Worm (Caenorhabditis elegans) whole organism, L2 larva: ENCODE measurements around the gene copb-2.

ENCODE experiments used
- C34F6.9 ChIP-seq: fragments of 150-350 bp; optimal IDR thresholded peaks from 2 replicates; lab custom pipeline; 2014; ENCODE audit warnings: missing biosample characterization, missing genetic modification characterization
- F13H6.1 ChIP-seq: sonication (generic microtip); optimal IDR thresholded peaks from 2 replicates; lab custom pipeline; 2016; ENCODE audit warnings: missing genetic modification characterization, missing compliant biosample characterization
- Y55F3AM.14 ChIP-seq: fragments of 200-800 bp; sonication (Bioruptor generic); optimal IDR thresholded peaks from 2 replicates; lab custom pipeline; 2018; ENCODE audit warnings: mild to moderate bottlenecking, missing genetic modification characterization, missing compliant biosample characterization
- alr-1 ChIP-seq: fragments of 150-350 bp; optimal IDR thresholded peaks from 2 replicates; lab custom pipeline; 2014; ENCODE audit warnings: missing biosample characterization, missing genetic modification characterization
- aly-2 ChIP-seq: fragments of 150-350 bp; optimal IDR thresholded peaks from 2 replicates; lab custom pipeline; 2014; ENCODE audit warnings: missing biosample characterization, missing genetic modification characterization
- blmp-1 ChIP-seq: sonication (generic microtip); optimal IDR thresholded peaks from 2 replicates; lab custom pipeline; 2017; ENCODE audit warnings: missing genetic modification characterization, mild to moderate bottlenecking, missing compliant biosample characterization, antibody characterized with exemption, moderate library complexity; ENCODE audit not compliant: insufficient read depth
- ceh-82 ChIP-seq: fragments of 150-350 bp; optimal IDR thresholded peaks from 2 replicates; lab custom pipeline; 2014; ENCODE audit warnings: missing biosample characterization, missing genetic modification characterization
- dmd-4 ChIP-seq: sonication (generic microtip); optimal IDR thresholded peaks from 2 replicates; lab custom pipeline; 2017; ENCODE audit warnings: missing biosample characterization, missing genetic modification characterization
- elt-1 ChIP-seq: fragments of 150-350 bp; optimal IDR thresholded peaks from 2 replicates; lab custom pipeline; 2014; ENCODE audit warnings: missing biosample characterization, missing genetic modification characterization
- elt-3 ChIP-seq: sonication (generic microtip); optimal IDR thresholded peaks from 2 replicates; lab custom pipeline; 2017; ENCODE audit warnings: missing biosample characterization, missing genetic modification characterization
- gmeb-1 ChIP-seq: fragments of 150-350 bp; optimal IDR thresholded peaks from 2 replicates; lab custom pipeline; 2014; ENCODE audit warnings: missing biosample characterization, missing genetic modification characterization
- lin-13 ChIP-seq: fragments of 150-350 bp; optimal IDR thresholded peaks from 2 replicates; lab custom pipeline; 2014; ENCODE audit warnings: missing biosample characterization, missing genetic modification reagents, missing genetic modification characterization
- lin-39 ChIP-seq: fragments of 150-350 bp; optimal IDR thresholded peaks from 2 replicates; lab custom pipeline; 2014; ENCODE audit warnings: missing biosample characterization, missing genetic modification reagents, missing genetic modification characterization
- mab-5 ChIP-seq: fragments of 150-350 bp; optimal IDR thresholded peaks from 2 replicates; lab custom pipeline; 2014; ENCODE audit warnings: missing biosample characterization, missing genetic modification characterization
- mbf-1 ChIP-seq: sonication (generic microtip); optimal IDR thresholded peaks from 2 replicates; lab custom pipeline; 2017; ENCODE audit warnings: missing biosample characterization, missing genetic modification characterization
- nhr-10 ChIP-seq: sonication (generic microtip); optimal IDR thresholded peaks from 2 replicates; lab custom pipeline; 2017; ENCODE audit warnings: missing biosample characterization, missing genetic modification characterization
- nhr-12 ChIP-seq: fragments of 150-350 bp; optimal IDR thresholded peaks from 2 replicates; lab custom pipeline; 2014; ENCODE audit warnings: missing biosample characterization, missing genetic modification characterization
- nhr-129 ChIP-seq: fragments of 150-350 bp; optimal IDR thresholded peaks from 2 replicates; lab custom pipeline; 2014; ENCODE audit warnings: missing biosample characterization, missing genetic modification characterization
- nhr-21 ChIP-seq: fragments of 150-350 bp; optimal IDR thresholded peaks from 2 replicates; lab custom pipeline; 2014; ENCODE audit warnings: missing biosample characterization, missing genetic modification characterization
- nhr-23 ChIP-seq: fragments of 150-350 bp; optimal IDR thresholded peaks from 2 replicates; lab custom pipeline; 2014; ENCODE audit warnings: missing biosample characterization, missing genetic modification reagents, missing genetic modification characterization
- nhr-237 ChIP-seq: fragments of 150-350 bp; optimal IDR thresholded peaks from 2 replicates; lab custom pipeline; 2014; ENCODE audit warnings: missing biosample characterization, missing genetic modification characterization
- nhr-25 ChIP-seq: fragments of 150-350 bp; sonication (generic microtip); optimal IDR thresholded peaks from 3 replicates; lab custom pipeline; 2014; ENCODE audit warnings: missing biosample characterization, missing genetic modification characterization
- nhr-6 ChIP-seq: fragments of 150-350 bp; optimal IDR thresholded peaks from 2 replicates; lab custom pipeline; 2014; ENCODE audit warnings: missing biosample characterization, missing genetic modification characterization
- nhr-77 ChIP-seq: fragments of 150-350 bp; optimal IDR thresholded peaks from 2 replicates; lab custom pipeline; 2014; ENCODE audit warnings: missing biosample characterization, missing genetic modification characterization
- peb-1 ChIP-seq: fragments of 150-350 bp; optimal IDR thresholded peaks from 2 replicates; lab custom pipeline; 2014; ENCODE audit warnings: missing biosample characterization, missing genetic modification characterization
- sem-4 ChIP-seq: fragments of 150-350 bp; optimal IDR thresholded peaks from 2 replicates; lab custom pipeline; 2014; ENCODE audit warnings: missing biosample characterization, missing genetic modification reagents, missing genetic modification characterization
- skn-1 ChIP-seq: sonication (generic microtip); optimal IDR thresholded peaks from 2 replicates; lab custom pipeline; 2017; ENCODE audit warnings: missing biosample characterization, missing genetic modification characterization
- sma-3 ChIP-seq: sonication (generic microtip); optimal IDR thresholded peaks from 2 replicates; lab custom pipeline; 2016; ENCODE audit warnings: missing genetic modification reagents, missing genetic modification characterization, missing compliant biosample characterization
- sma-9 ChIP-seq, 2 experiments: fragments of 150-350 bp in 1 of 2; sonication (generic microtip) in 1 of 2; optimal IDR thresholded peaks; 2 replicates each; lab custom pipeline; 2014 to 2016; ENCODE audit warnings: missing genetic modification characterization in 2 of 2, mild to moderate bottlenecking in 1 of 2, missing biosample characterization in 1 of 2, missing compliant biosample characterization in 1 of 2, missing genetic modification reagents in 1 of 2, moderate library complexity in 1 of 2
- snpc-4 ChIP-seq: fragments of 150-350 bp; optimal IDR thresholded peaks from 2 replicates; lab custom pipeline; 2014; ENCODE audit warnings: missing biosample characterization, missing genetic modification characterization
- unc-39 ChIP-seq: fragments of 150-350 bp; optimal IDR thresholded peaks from 2 replicates; lab custom pipeline; 2014; ENCODE audit warnings: missing biosample characterization, missing genetic modification characterization
- unc-55 ChIP-seq: fragments of 150-350 bp; sonication (generic microtip); optimal IDR thresholded peaks from 3 replicates; lab custom pipeline; 2014; ENCODE audit warnings: missing biosample characterization, missing genetic modification reagents, missing genetic modification characterization
- unc-62 ChIP-seq: fragments of 150-350 bp; optimal IDR thresholded peaks from 2 replicates; lab custom pipeline; 2014; ENCODE audit warnings: missing biosample characterization, missing genetic modification reagents, missing genetic modification characterization
- zag-1 ChIP-seq: fragments of 150-350 bp; optimal IDR thresholded peaks from 2 replicates; lab custom pipeline; 2014; ENCODE audit warnings: missing biosample characterization, missing genetic modification characterization
- ztf-11 ChIP-seq: sonication (generic microtip); optimal IDR thresholded peaks from 2 replicates; lab custom pipeline; 2017; ENCODE audit warnings: missing biosample characterization, missing genetic modification characterization

The copb-2 gene

ce11 chrIV:9480936-9481335 lies 21.4 kb downstream of the copb-2 start, which contains the start of gene cng-3:
Gene cng-3 (minus strand): TSS chrIV:9481037.
- TF ChIP-seq sem-4 (tag; lab: Kevin White, UChicago) (no peak), nhr-10 (tag; lab: Kevin White, UChicago) (no peak), nhr-25 (tag; lab: Kevin White, UChicago) (no peak), nhr-23 (no peak), unc-55 (GFP tag; lab: Kevin White, UChicago) (no peak), skn-1 (tag; lab: Kevin White, UChicago) (no peak), F13H6.1 (tag; lab: Kevin White, UChicago) (no peak), sma-9 (GFP tag; optimal IDR thresholded peaks at IDR 0.05; lab: Kevin White, UChicago) (no peak), sma-9 (tag; optimal IDR thresholded peaks at IDR 0.05; lab: Kevin White, UChicago) (no peak), ztf-11 (tag; lab: Kevin White, UChicago) (no peak), snpc-4 (no peak), nhr-237 (tag; lab: Kevin White, UChicago) (no peak), alr-1 (tag; lab: Kevin White, UChicago) (no peak), Y55F3AM.14 (no peak), unc-62 (GFP tag; lab: Kevin White, UChicago) (no peak), dmd-4 (tag; lab: Kevin White, UChicago) (no peak), lin-39 (tag; lab: Kevin White, UChicago) (no peak), blmp-1 (tag; lab: Kevin White, UChicago) (no peak), nhr-6 (tag; lab: Kevin White, UChicago) (no peak), elt-3 (tag; lab: Kevin White, UChicago) (no peak)

ce11 chrIV:9485040-9485439 lies 25.5 kb downstream of the copb-2 start, which contains the start of gene gadr-2:
Gene gadr-2 (minus strand): TSS chrIV:9485140.
- TF ChIP-seq nhr-10 (tag; lab: Kevin White, UChicago): no peak
- no peak for TF ChIP-seq nhr-21 (tag; lab: Kevin White, UChicago)
- no peak for TF ChIP-seq skn-1 (tag; lab: Kevin White, UChicago)
- TF ChIP-seq sma-3 (GFP tag; lab: Kevin White, UChicago): no peak
- TF ChIP-seq nhr-12 (tag; lab: Kevin White, UChicago): no peak
- no peak for TF ChIP-seq nhr-25 (tag; lab: Kevin White, UChicago)
- TF ChIP-seq C34F6.9 (tag; lab: Kevin White, UChicago): no peak
- TF ChIP-seq mbf-1: no peak
- no peak for TF ChIP-seq unc-39 (tag; lab: Kevin White, UChicago)
- TF ChIP-seq unc-62 (GFP tag; lab: Kevin White, UChicago): no peak
- no peak for TF ChIP-seq peb-1 (tag; lab: Kevin White, UChicago)
- no peak for TF ChIP-seq mab-5
- no peak for TF ChIP-seq nhr-129 (tag; lab: Kevin White, UChicago)
- TF ChIP-seq ceh-82: no peak
- TF ChIP-seq alr-1 (tag; lab: Kevin White, UChicago): no peak
- TF ChIP-seq, all 48 proteins: peak for 0

ce11 chrIV:9485972-9486371 lies 26.4 kb downstream of the copb-2 start, which contains the start of gene sru-2:
Gene sru-2 (plus strand): TSS chrIV:9486272.
- TF ChIP-seq F13H6.1 (tag; lab: Kevin White, UChicago) (no peak), mab-5 (no peak), C34F6.9 (tag; lab: Kevin White, UChicago) (no peak), nhr-6 (tag; lab: Kevin White, UChicago) (no peak), nhr-25 (tag; lab: Kevin White, UChicago) (no peak), zag-1 (no peak), blmp-1 (tag; lab: Kevin White, UChicago) (no peak), snpc-4 (no peak), nhr-77 (tag; lab: Kevin White, UChicago) (no peak), sma-3 (GFP tag; lab: Kevin White, UChicago) (no peak)

- no peak for TF ChIP-seq lin-13 (GFP tag; lab: Kevin White, UChicago)
- TF ChIP-seq C34F6.9 (tag; lab: Kevin White, UChicago): no peak
- TF ChIP-seq unc-62 (GFP tag; lab: Kevin White, UChicago): no peak
- no peak for TF ChIP-seq aly-2 (tag; lab: Kevin White, UChicago)
- TF ChIP-seq gmeb-1: no peak
- TF ChIP-seq elt-1 (tag; lab: Kevin White, UChicago): no peak
- no peak for TF ChIP-seq alr-1 (tag; lab: Kevin White, UChicago)
- no peak for TF ChIP-seq ceh-82
Observed at ce11 chrIV:9486779-9487178, 27.2 kb downstream of the copb-2 start.
